Worm (Caenorhabditis elegans) whole organism, midembryonic: Measurements from ENCODE around the gene K07F5.7.

ENCODE experiments used
- flt-1 ChIP-seq: fragments of 200-800 bp; sonication (Bioruptor generic); IDR thresholded peaks from 2 replicates; pipeline ENCODE4 v1.3.6; 2022; ENCODE audit warnings: missing genetic modification characterization, missing compliant biosample characterization
- ztf-23 ChIP-seq: fragments of 200-800 bp; sonication (Bioruptor generic); IDR thresholded peaks from 2 replicates; pipeline ENCODE4 v1.3.6; 2022; ENCODE audit warnings: missing genetic modification reagents, missing genetic modification characterization, missing compliant biosample characterization

- TF ChIP-seq flt-1 (no peak), ztf-23 (GFP tag; lab: Robert Waterston, UW) (no peak)
These were observed 36.5 kb downstream of the K07F5.7 start for ce11 chrIV:9811487-9811886.
